Worm (Caenorhabditis elegans): ENCODE data around the gene F13C5.3.
A peak's percentile ranks its signal among the peaks of the same experiment; 100 is the strongest.

The F13C5.3 gene

ce11 chrX:621190-621589 is 21.8 kb upstream of the F13C5.3 start, which contains the start of gene unc-96:
TSS of gene unc-96 (minus strand) at chrX:621290.
- TF ChIP-seq gei-8 (GFP tag; optimal IDR thresholded peaks at IDR 0.05) (no peak), ceh-20 (GFP tag; IDR thresholded peaks at IDR 0.05) (no peak), F26F4.8 (GFP tag; conservative IDR thresholded peaks at IDR 0.05) (no peak), fkh-10 (GFP tag; optimal IDR thresholded peaks at IDR 0.05) (no peak), set-16 (GFP tag; IDR thresholded peaks at IDR 0.05) (no peak), mes-2 (tag; optimal IDR thresholded peaks at IDR 0.05; ENCODE audit: poor library complexity, severe bottlenecking) (no peak), nhr-111 (GFP tag; optimal IDR thresholded peaks at IDR 0.05) (no peak), egl-43 (GFP tag; IDR thresholded peaks at IDR 0.05) (no peak), nhr-6 (tag; optimal IDR thresholded peaks at IDR 0.05) (no peak), daf-19 (GFP tag; conservative IDR thresholded peaks at IDR 0.05) (no peak), vab-7 (GFP tag; IDR thresholded peaks at IDR 0.05) (no peak)

ce11 chrX:617730-618129 is 18.4 kb upstream of the F13C5.3 start:
- no peak for TF ChIP-seq F37D6.2 (tag; optimal IDR thresholded peaks at IDR 0.05)
- no peak for TF ChIP-seq Y75B8A.6 (GFP tag; IDR thresholded peaks at IDR 0.05)
- no peak for TF ChIP-seq gei-8 (GFP tag; optimal IDR thresholded peaks at IDR 0.05)
- TF ChIP-seq unc-62 (GFP tag; optimal IDR thresholded peaks at IDR 0.05 in 1 of 2): peak in 1 of 2 experiments; percentile 9
- no peak for TF ChIP-seq unc-62 (tag; optimal IDR thresholded peaks at IDR 0.05)
- TF ChIP-seq ceh-32 (tag; optimal IDR thresholded peaks at IDR 0.05; ENCODE audit: poor library complexity): no peak
- no peak for TF ChIP-seq egl-27 (tag; optimal IDR thresholded peaks at IDR 0.05)

ce11 chrX:612783-613182 is 13.4 kb upstream of the F13C5.3 start:
- TF ChIP-seq Y75B8A.6 (GFP tag; IDR thresholded peaks at IDR 0.05): no peak
- TF ChIP-seq hmg-1.1 (GFP tag; IDR thresholded peaks at IDR 0.05): no peak
- no peak for TF ChIP-seq lsy-2 (tag; optimal IDR thresholded peaks at IDR 0.05)

- TF ChIP-seq nhr-11 (tag; optimal IDR thresholded peaks at IDR 0.05) (no peak), aha-1 (tag) (peak; percentile 92), ces-1 (GFP tag; optimal IDR thresholded peaks at IDR 0.05) (no peak)
Measured at ce11 chrX:609553-609952, 10.2 kb upstream of the F13C5.3 start.

- TF ChIP-seq tra-1 (GFP tag; IDR thresholded peaks at IDR 0.05) (no peak), egl-27 (tag; optimal IDR thresholded peaks at IDR 0.05) (no peak), attf-4 (tag; optimal IDR thresholded peaks at IDR 0.05) (no peak), rbr-2 (tag; optimal IDR thresholded peaks at IDR 0.05) (no peak), dmd-9 (GFP tag; IDR thresholded peaks at IDR 0.05) (no peak), nhr-77 (tag; optimal IDR thresholded peaks at IDR 0.05) (no peak), T26A8.4 (GFP tag; IDR thresholded peaks at IDR 0.05) (no peak), lin-29 (GFP tag; IDR thresholded peaks at IDR 0.05) (no peak), sdz-12 (GFP tag; optimal IDR thresholded peaks at IDR 0.05) (no peak), ZK337.2 (GFP tag; IDR thresholded peaks at IDR 0.05) (no peak), D1046.2 (GFP tag; IDR thresholded peaks at IDR 0.05) (no peak), zip-2 (tag; optimal IDR thresholded peaks at IDR 0.05) (no peak), nhr-42 (GFP tag; IDR thresholded peaks at IDR 0.05) (no peak), duxl-1 (tag; optimal IDR thresholded peaks at IDR 0.05; ENCODE audit: poor library complexity) (no peak), vab-7 (GFP tag; IDR thresholded peaks at IDR 0.05) (no peak), nhr-11 (tag; optimal IDR thresholded peaks at IDR 0.05) (no peak), F37D6.2 (tag; optimal IDR thresholded peaks at IDR 0.05) (no peak)
Measured at ce11 chrX:608392-608791, 9.0 kb upstream of the F13C5.3 start, which contains the start of gene F13C5.5. TSS of gene F13C5.5 (minus strand) at chrX:608492.

Data from whole organism, L4 larva.